Fruit fly (Drosophila melanogaster) whole organism, embryonic: ENCODE measurements around the gene Gale.
A peak's percentile ranks its signal among the peaks of the same experiment; 100 is the strongest.

ENCODE experiments used
- Abd-B ChIP-seq: fragments of 200-800 bp; sonication (Bioruptor generic); optimal IDR thresholded peaks from 2 replicates; lab custom pipeline; 2018; ENCODE audit warnings: missing biosample characterization, mild to moderate bottlenecking, missing genetic modification characterization, moderate library complexity
- CG10274 ChIP-seq: fragments of 200-800 bp; sonication (Bioruptor generic); optimal IDR thresholded peaks from 3 replicates; lab custom pipeline; 2017; ENCODE audit warnings: missing biosample characterization, mild to moderate bottlenecking, missing genetic modification characterization
- CG10321 ChIP-seq: fragments of 200-800 bp; sonication (Bioruptor generic); IDR thresholded peaks from 2 replicates; pipeline ENCODE4 v1.3.6; 2022; ENCODE audit warnings: missing biosample characterization, missing genetic modification characterization
- CG10979 ChIP-seq: fragments of 200-800 bp; sonication (Bioruptor generic); optimal IDR thresholded peaks from 2 replicates; lab custom pipeline; 2018; ENCODE audit warnings: missing biosample characterization, mild to moderate bottlenecking, missing genetic modification characterization, moderate library complexity
- CG11695 ChIP-seq: fragments of 200-800 bp; sonication (Bioruptor generic); IDR thresholded peaks from 3 replicates; pipeline ENCODE4 v1.3.6; 2022; ENCODE audit warnings: missing biosample characterization, missing genetic modification characterization
- CG12071 ChIP-seq: fragments of 200-800 bp; sonication (Bioruptor generic); optimal IDR thresholded peaks from 3 replicates; lab custom pipeline; 2018; ENCODE audit warnings: missing biosample characterization, mild to moderate bottlenecking, missing genetic modification characterization
- CG12391 ChIP-seq: fragments of 200-800 bp; sonication (Bioruptor generic); optimal IDR thresholded peaks from 3 replicates; lab custom pipeline; 2018; ENCODE audit warnings: missing biosample characterization, mild to moderate bottlenecking, missing genetic modification characterization, moderate library complexity
- CG12769 ChIP-seq: fragments of 200-800 bp; sonication (Bioruptor generic); optimal IDR thresholded peaks from 2 replicates; lab custom pipeline; 2019; ENCODE audit warnings: missing biosample characterization, mild to moderate bottlenecking, missing genetic modification characterization, moderate library complexity
- CG14014 ChIP-seq: fragments of 200-800 bp; sonication (Bioruptor generic); IDR thresholded peaks from 2 replicates; pipeline ENCODE4 v1.3.6; 2022; ENCODE audit warnings: missing biosample characterization, missing genetic modification characterization
- CG14667 ChIP-seq: fragments of 200-800 bp; sonication (Bioruptor generic); IDR thresholded peaks from 2 replicates; pipeline ENCODE4 v1.3.6; 2022; ENCODE audit warnings: missing biosample characterization, missing genetic modification characterization
- CG15269 ChIP-seq: fragments of 200-800 bp; sonication (Bioruptor generic); optimal IDR thresholded peaks from 2 replicates; lab custom pipeline; 2018; ENCODE audit warnings: missing biosample characterization, mild to moderate bottlenecking, missing genetic modification characterization, moderate library complexity
- CG15479 ChIP-seq: fragments of 200-800 bp; sonication (Bioruptor generic); optimal IDR thresholded peaks from 3 replicates; lab custom pipeline; 2019; ENCODE audit warnings: missing biosample characterization, mild to moderate bottlenecking, missing genetic modification characterization, moderate library complexity
- CG15601 ChIP-seq: fragments of 200-800 bp; sonication (Bioruptor generic); optimal IDR thresholded peaks from 3 replicates; lab custom pipeline; 2019; ENCODE audit warnings: missing biosample characterization, mild to moderate bottlenecking, missing genetic modification characterization, moderate library complexity
- CG17359 ChIP-seq: fragments of 200-800 bp; sonication (Bioruptor generic); optimal IDR thresholded peaks from 3 replicates; lab custom pipeline; 2018; ENCODE audit warnings: missing biosample characterization, mild to moderate bottlenecking, missing genetic modification characterization, moderate library complexity
- CG17385 ChIP-seq: fragments of 200-800 bp; sonication (Bioruptor generic); optimal IDR thresholded peaks from 3 replicates; lab custom pipeline; 2018; ENCODE audit warnings: missing biosample characterization, mild to moderate bottlenecking, missing genetic modification characterization
- CG1832 ChIP-seq: fragments of 200-800 bp; sonication (Bioruptor generic); optimal IDR thresholded peaks from 2 replicates; lab custom pipeline; 2017; ENCODE audit warnings: missing biosample characterization, mild to moderate bottlenecking, missing genetic modification characterization, inconsistent platforms
- CG4820 ChIP-seq: fragments of 200-800 bp; sonication (Bioruptor generic); optimal IDR thresholded peaks from 3 replicates; lab custom pipeline; 2016; ENCODE audit warnings: missing biosample characterization, missing genetic modification characterization
- CG4854 ChIP-seq: fragments of 200-800 bp; sonication (Bioruptor generic); optimal IDR thresholded peaks from 2 replicates; lab custom pipeline; 2016; ENCODE audit warnings: missing biosample characterization, missing genetic modification characterization, inconsistent platforms
- CG7357 ChIP-seq: fragments of 200-800 bp; sonication (Bioruptor generic); IDR thresholded peaks from 3 replicates; pipeline ENCODE4 v1.3.6; 2022; ENCODE audit warnings: missing biosample characterization, missing genetic modification characterization
- CG7372 ChIP-seq: fragments of 200-800 bp; sonication (Bioruptor generic); IDR thresholded peaks from 2 replicates; pipeline ENCODE4 v1.3.6; 2022; ENCODE audit warnings: missing biosample characterization, missing genetic modification characterization
- CG8388 ChIP-seq: fragments of 200-800 bp; sonication (Bioruptor generic); optimal IDR thresholded peaks from 2 replicates; lab custom pipeline; 2019; ENCODE audit warnings: missing biosample characterization, mild to moderate bottlenecking, missing genetic modification characterization, moderate library complexity
- E2f1 ChIP-seq: fragments of 200-800 bp; sonication (Bioruptor generic); IDR thresholded peaks from 2 replicates; pipeline ENCODE4 v1.3.6; 2022; ENCODE audit warnings: missing biosample characterization, missing genetic modification characterization
- Hey ChIP-seq: fragments of 200-800 bp; sonication (Bioruptor generic); optimal IDR thresholded peaks from 3 replicates; lab custom pipeline; 2018; ENCODE audit warnings: missing biosample characterization, mild to moderate bottlenecking, missing genetic modification characterization
- NFAT ChIP-seq: fragments of 200-800 bp; sonication (Bioruptor generic); IDR thresholded peaks from 2 replicates; pipeline ENCODE4 v1.3.6; 2022; ENCODE audit warnings: missing biosample characterization, missing genetic modification characterization
- Sry-δ ChIP-seq: fragments of 200-800 bp; sonication (Bioruptor generic); optimal IDR thresholded peaks from 2 replicates; lab custom pipeline; 2016; ENCODE audit warnings: missing biosample characterization, missing genetic modification characterization
- Ssrp ChIP-seq: fragments of 200-800 bp; sonication (Bioruptor generic); optimal IDR thresholded peaks from 2 replicates; lab custom pipeline; 2018; ENCODE audit warnings: missing biosample characterization, mild to moderate bottlenecking, missing genetic modification characterization, moderate library complexity
- ap ChIP-seq: fragments of 200-800 bp; sonication (Bioruptor generic); IDR thresholded peaks from 2 replicates; pipeline ENCODE4 v1.3.6; 2022; ENCODE audit warnings: missing biosample characterization, missing genetic modification characterization
- ase ChIP-seq: fragments of 200-800 bp; sonication (Bioruptor generic); IDR thresholded peaks from 3 replicates; pipeline ENCODE4 v1.3.6; 2022; ENCODE audit warnings: missing biosample characterization, missing genetic modification characterization
- bcd ChIP-seq: fragments of 200-800 bp; sonication (Bioruptor generic); optimal IDR thresholded peaks from 2 replicates; lab custom pipeline; 2017; ENCODE audit warnings: missing biosample characterization, mild to moderate bottlenecking, missing genetic modification characterization
- chinmo ChIP-seq: fragments of 200-800 bp; sonication (Bioruptor generic); IDR thresholded peaks from 4 replicates; pipeline ENCODE4 v1.3.6; 2022; ENCODE audit warnings: missing biosample characterization, missing genetic modification characterization; ENCODE audit not compliant: partially characterized antibody
- chm ChIP-seq: fragments of 200-800 bp; sonication (Bioruptor generic); IDR thresholded peaks from 2 replicates; pipeline ENCODE4 v1.3.6; 2022; ENCODE audit warnings: missing biosample characterization, missing genetic modification characterization
- croc ChIP-seq: fragments of 200-800 bp; sonication (Bioruptor generic); conservative IDR thresholded peaks from 3 replicates; pipeline ENCODE4 v1.3.6; 2022; ENCODE audit warnings: missing biosample characterization, missing genetic modification characterization
- da ChIP-seq: fragments of 200-800 bp; sonication (Bioruptor generic); optimal IDR thresholded peaks from 2 replicates; lab custom pipeline; 2016; ENCODE audit warnings: missing biosample characterization, missing genetic modification characterization
- gsb ChIP-seq: fragments of 200-800 bp; sonication (Bioruptor generic); IDR thresholded peaks from 2 replicates; pipeline ENCODE4 v1.3.6; 2022; ENCODE audit warnings: missing biosample characterization, missing genetic modification characterization
- h ChIP-seq: fragments of >200 bp; optimal IDR thresholded peaks from 2 replicates; lab custom pipeline; 2017
- ham ChIP-seq: fragments of 200-800 bp; sonication (Bioruptor generic); IDR thresholded peaks from 2 replicates; pipeline ENCODE4 v1.3.6; 2022; ENCODE audit warnings: missing biosample characterization, missing genetic modification characterization
- hb ChIP-seq: fragments of 200-800 bp; sonication (Bioruptor generic); IDR thresholded peaks from 3 replicates; pipeline ENCODE4 v1.3.6; 2022; ENCODE audit warnings: missing biosample characterization, missing genetic modification characterization; ENCODE audit not compliant: partially characterized antibody
- jumu ChIP-seq: fragments of 200-800 bp; sonication (Bioruptor generic); optimal IDR thresholded peaks from 3 replicates; lab custom pipeline; 2016; ENCODE audit warnings: missing biosample characterization, missing genetic modification characterization
- mam ChIP-seq: fragments of 200-800 bp; sonication (Bioruptor generic); optimal IDR thresholded peaks from 3 replicates; lab custom pipeline; 2016; ENCODE audit warnings: missing biosample characterization, missing genetic modification characterization
- pfk ChIP-seq: fragments of 200-800 bp; sonication (Bioruptor generic); optimal IDR thresholded peaks from 2 replicates; lab custom pipeline; 2018; ENCODE audit warnings: missing biosample characterization, mild to moderate bottlenecking, missing genetic modification characterization, moderate library complexity
- repo ChIP-seq: fragments of 200-800 bp; sonication (Bioruptor generic); optimal IDR thresholded peaks from 2 replicates; lab custom pipeline; 2016; ENCODE audit warnings: missing biosample characterization, missing genetic modification characterization
- rib ChIP-seq: fragments of 200-800 bp; sonication (Bioruptor generic); IDR thresholded peaks from 2 replicates; pipeline ENCODE4 v1.3.6; 2022; ENCODE audit warnings: missing biosample characterization, missing genetic modification characterization
- salm ChIP-seq: fragments of 200-800 bp; sonication (Bioruptor generic); optimal IDR thresholded peaks from 2 replicates; lab custom pipeline; 2018; ENCODE audit warnings: missing biosample characterization, mild to moderate bottlenecking, missing genetic modification characterization
- sens-2 ChIP-seq: fragments of 200-800 bp; sonication (Bioruptor generic); IDR thresholded peaks from 2 replicates; pipeline ENCODE4 v1.3.6; 2022; ENCODE audit warnings: missing biosample characterization, missing genetic modification characterization
- sna ChIP-seq: fragments of 200-800 bp; sonication (Bioruptor generic); IDR thresholded peaks from 2 replicates; pipeline ENCODE4 v1.3.6; 2022; ENCODE audit warnings: missing biosample characterization, missing genetic modification characterization; ENCODE audit not compliant: partially characterized antibody
- toy ChIP-seq: fragments of 200-800 bp; sonication (Bioruptor generic); IDR thresholded peaks from 2 replicates; pipeline ENCODE4 v1.3.6; 2022; ENCODE audit warnings: missing biosample characterization, missing genetic modification characterization
- trh ChIP-seq: fragments of 200-800 bp; sonication (Bioruptor generic); optimal IDR thresholded peaks from 2 replicates; lab custom pipeline; 2016; ENCODE audit warnings: missing biosample characterization, missing genetic modification characterization
- tx ChIP-seq: fragments of 200-800 bp; sonication (Bioruptor generic); optimal IDR thresholded peaks from 2 replicates; lab custom pipeline; 2016; ENCODE audit warnings: missing biosample characterization, missing genetic modification characterization
- unpg ChIP-seq: fragments of 200-800 bp; sonication (Bioruptor generic); optimal IDR thresholded peaks from 3 replicates; lab custom pipeline; 2018; ENCODE audit warnings: missing biosample characterization, mild to moderate bottlenecking, missing genetic modification characterization, moderate library complexity
- usp ChIP-seq: fragments of >200 bp; optimal IDR thresholded peaks from 2 replicates; lab custom pipeline; 2017; ENCODE audit warnings: missing biosample characterization, missing genetic modification characterization
- zfh2 ChIP-seq: fragments of 200-800 bp; sonication (Bioruptor generic); optimal IDR thresholded peaks from 2 replicates; lab custom pipeline; 2016; ENCODE audit warnings: missing biosample characterization, missing genetic modification characterization

Gene Gale

dm6 chr3L:680258-680657 lies 31.9 kb downstream of the Gale start, which contains the start of gene CG17129 (continued):
- TF ChIP-seq sna (peak; percentile 100), CG12769 (tag; lab: Kevin White, UChicago) (peak; percentile 83), chinmo (GFP tag; lab: Robert Waterston, UW) (0 out of 4 replicates have a peak, but pooled peaks have one; percentile 75), CG12391 (peak; percentile 84), unpg (GFP tag; lab: Kevin White, UChicago) (peak; percentile 75), ham (GFP tag; lab: Robert Waterston, UW) (no peak), bcd (GFP tag; lab: Kevin White, UChicago) (peak; percentile 54), NFAT (GFP tag; lab: Robert Waterston, UW) (peak; percentile 64), gsb (GFP tag; lab: Robert Waterston, UW) (no peak), mam (GFP tag; lab: Kevin White, UChicago) (peak; percentile 92), pfk (GFP tag; lab: Kevin White, UChicago) (no peak), Ssrp (tag; lab: Kevin White, UChicago) (peak; percentile 63), ase (GFP tag; lab: Robert Waterston, UW) (peak; percentile 72), CG15601 (tag; lab: Kevin White, UChicago) (peak; percentile 82), hb (GFP tag; lab: Robert Waterston, UW) (peak; percentile 91), usp (GFP tag; lab: Kevin White, UChicago) (no peak), da (GFP tag; lab: Kevin White, UChicago) (peak; percentile 58), CG1832 (GFP tag; lab: Kevin White, UChicago) (no peak), rib (GFP tag; lab: Robert Waterston, UW) (peak; percentile 43; the same call in 1 of the 2 replicates), CG10274 (GFP tag; lab: Kevin White, UChicago) (no peak), jumu (GFP tag; lab: Kevin White, UChicago) (peak; percentile 87), trh (peak; percentile 47), zfh2 (GFP tag; lab: Kevin White, UChicago) (peak; percentile 80), CG8388 (GFP tag; lab: Kevin White, UChicago) (peak; percentile 68), toy (no peak), repo (GFP tag; lab: Kevin White, UChicago) (peak; percentile 31), Sry-δ (peak; percentile 96), CG15269 (peak; percentile 62), Hey (tag; lab: Kevin White, UChicago) (no peak), tx (GFP tag; lab: Kevin White, UChicago) (peak; percentile 79), CG4854 (GFP tag; lab: Kevin White, UChicago) (peak; percentile 74), salm (peak; percentile 7), CG12071 (peak; percentile 39), CG7372 (GFP tag; lab: Robert Waterston, UW) (peak; percentile 66; the same call in 1 of the 2 replicates), CG14014 (GFP tag; lab: Robert Waterston, UW) (peak; percentile 76), CG17385 (peak; percentile 58), CG10321 (GFP tag; lab: Robert Waterston, UW) (no peak), sens-2 (no peak), CG4820 (GFP tag; lab: Kevin White, UChicago) (peak; percentile 73), CG10979 (tag; lab: Kevin White, UChicago) (peak; percentile 70), CG15479 (GFP tag; lab: Kevin White, UChicago) (no peak), CG14667 (GFP tag; lab: Robert Waterston, UW) (peak; percentile 58; the same call in 1 of the 2 replicates), ap (GFP tag; lab: Robert Waterston, UW) (peak; percentile 8; the same call in 1 of the 2 replicates), h (lab: Kevin White, UChicago) (no peak), CG7357 (0 out of 3 replicates have a peak, but pooled peaks have one; percentile 41), Abd-B (GFP tag; lab: Kevin White, UChicago) (peak; percentile 76), croc (GFP tag; lab: Robert Waterston, UW) (peak; percentile 66), E2f1 (GFP tag; lab: Robert Waterston, UW) (peak; percentile 77), CG11695 (GFP tag; lab: Robert Waterston, UW) (peak; percentile 63; the same call in 1 of the 3 replicates), CG17359 (tag; lab: Kevin White, UChicago) (peak; percentile 77), chm (GFP tag; lab: Robert Waterston, UW) (peak; percentile 74)
